Worm (Caenorhabditis elegans): ENCODE data around the gene tra-1.
"Not testable (repeated sequence)": the region's sequence is repeated elsewhere in the genome, so short reads cannot be mapped to it uniquely, and the experiment has no call there.

tra-1 gene

ce11 chrIII:11195140-11195539 lies at the start of gene tra-1:
Gene tra-1 (minus strand): TSS chrIII:11195201.
- TF ChIP-seq unc-62 (GFP tag; optimal IDR thresholded peaks at IDR 0.05) = no peak

- no peak for TF ChIP-seq unc-62 (GFP tag; optimal IDR thresholded peaks at IDR 0.05)
These were observed 49.3 kb upstream of the tra-1 start for ce11 chrIII:11244338-11244737.

- TF ChIP-seq unc-62 (GFP tag; optimal IDR thresholded peaks at IDR 0.05) = no peak
These were observed 48.4 kb upstream of the tra-1 start for ce11 chrIII:11243421-11243820.

- no peak for TF ChIP-seq unc-62 (GFP tag; optimal IDR thresholded peaks at IDR 0.05)
These were observed 46.7 kb upstream of the tra-1 start for ce11 chrIII:11241583-11242187.

ce11 chrIII:11240776-11241175 lies 45.8 kb upstream of the tra-1 start:
- TF ChIP-seq unc-62 (GFP tag; optimal IDR thresholded peaks at IDR 0.05) = no peak

- TF ChIP-seq unc-62 (GFP tag; optimal IDR thresholded peaks at IDR 0.05) = no peak
These were observed 43.8 kb upstream of the tra-1 start for ce11 chrIII:11238790-11239189.

ce11 chrIII:11238309-11238708 lies 43.3 kb upstream of the tra-1 start:
- no peak for TF ChIP-seq unc-62 (GFP tag; optimal IDR thresholded peaks at IDR 0.05)

- TF ChIP-seq unc-62 (GFP tag; optimal IDR thresholded peaks at IDR 0.05) = no peak
These were observed 42.7 kb upstream of the tra-1 start for ce11 chrIII:11237741-11238140.

- TF ChIP-seq unc-62 (GFP tag; optimal IDR thresholded peaks at IDR 0.05) = no peak
These were observed 41.8 kb upstream of the tra-1 start, which contains the start of the genes Y47D3A.14 and aakb-2 for ce11 chrIII:11236788-11237187. Gene Y47D3A.14 (minus strand): TSS chrIII:11236868. Gene aakb-2 (plus strand): TSS chrIII:11237143.

ce11 chrIII:11234742-11235141 lies 39.7 kb upstream of the tra-1 start, which contains the start of gene Y47D3A.34:
Gene Y47D3A.34 (minus strand): TSS chrIII:11234861.
- TF ChIP-seq unc-62 (GFP tag; optimal IDR thresholded peaks at IDR 0.05) = no peak

ce11 chrIII:11231969-11232368 lies 37.0 kb upstream of the tra-1 start, which contains the start of gene elo-8:
Gene elo-8 (minus strand): TSS chrIII:11232069.
- no peak for TF ChIP-seq unc-62 (GFP tag; optimal IDR thresholded peaks at IDR 0.05)

- no peak for TF ChIP-seq unc-62 (GFP tag; optimal IDR thresholded peaks at IDR 0.05)
These were observed 36.4 kb upstream of the tra-1 start for ce11 chrIII:11231408-11231807.

- no peak for TF ChIP-seq unc-62 (GFP tag; optimal IDR thresholded peaks at IDR 0.05)
These were observed 35.6 kb upstream of the tra-1 start for ce11 chrIII:11230581-11230980.

- TF ChIP-seq unc-62 (GFP tag; optimal IDR thresholded peaks at IDR 0.05) = no peak
These were observed 32.0 kb upstream of the tra-1 start, which contains the start of gene tbx-37 for ce11 chrIII:11227025-11227424. Gene tbx-37 (minus strand): TSS chrIII:11227125.

ce11 chrIII:11224006-11224405 lies 29.0 kb upstream of the tra-1 start, which contains the start of gene Y47D3A.13:
Gene Y47D3A.13 (minus strand): TSS chrIII:11224106.
- not testable (repeated sequence) for TF ChIP-seq unc-62 (GFP tag; optimal IDR thresholded peaks at IDR 0.05)

ce11 chrIII:11221583-11222191 lies 26.7 kb upstream of the tra-1 start:
- no peak for TF ChIP-seq unc-62 (GFP tag; optimal IDR thresholded peaks at IDR 0.05)

- no peak for TF ChIP-seq unc-62 (GFP tag; optimal IDR thresholded peaks at IDR 0.05)
These were observed 23.3 kb upstream of the tra-1 start, which contains the start of the genes tbx-34 and wht-8 for ce11 chrIII:11218150-11218841. Gene tbx-34 (minus strand): TSS chrIII:11218250. Gene wht-8 (plus strand): TSS chrIII:11218791.

Data from whole organism, dauer.